Fruit fly (Drosophila melanogaster): ENCODE results near the gene spo.

- TF ChIP-seq fd96Ca (GFP tag; IDR thresholded peaks at IDR 0.05) (0 out of 3 replicates have a peak, but pooled peaks have one; percentile 23), gl (tag; optimal IDR thresholded peaks at IDR 0.05) (peak; percentile 81), CG4496 (GFP tag; IDR thresholded peaks at IDR 0.05) (no peak), D1 (tag; optimal IDR thresholded peaks at IDR 0.05) (no peak), CG12605 (GFP tag; IDR thresholded peaks at IDR 0.05) (no peak; the same call in 1 of the 2 replicates), CG17806 (tag; optimal IDR thresholded peaks at IDR 0.05) (peak; percentile 23), CG34367 (tag; optimal IDR thresholded peaks at IDR 0.05) (peak; percentile 44)
Measured at dm6 chr3L:5551087-5551486, 41.3 kb downstream of the spo start, which contains the start of gene frm.
